Fruit fly (Drosophila melanogaster): ENCODE measurements around the gene CG42445.

Gene CG42445

dm6 chr3L:8153206-8153996, 5.3 kb downstream of the CG42445 start (continued):
- TF ChIP-seq Sox14 (GFP tag; optimal IDR thresholded peaks at IDR 0.05) (peak; percentile 78), Smox (GFP tag; optimal IDR thresholded peaks at IDR 0.05) (peak; percentile 29), CG3919 (GFP tag; optimal IDR thresholded peaks at IDR 0.05) (peak; percentile 89), Eip78C (GFP tag) (peak; percentile 96), spab (GFP tag; optimal IDR thresholded peaks at IDR 0.05) (peak; percentile 53), Ets21C (GFP tag; optimal IDR thresholded peaks at IDR 0.05) (no peak), dsx (GFP tag; optimal IDR thresholded peaks at IDR 0.05; ENCODE audit: poor library complexity, severe bottlenecking) (peak; percentile 2), CG11762 (GFP tag; optimal IDR thresholded peaks at IDR 0.05; ENCODE audit: insufficient read depth) (peak; percentile 76), CG9139 (GFP tag; optimal IDR thresholded peaks at IDR 0.05) (no peak), CG6792 (GFP tag; optimal IDR thresholded peaks at IDR 0.05) (peak; percentile 61), CG1621 (tag; optimal IDR thresholded peaks at IDR 0.05) (no peak), net (GFP tag; optimal IDR thresholded peaks at IDR 0.05) (peak; percentile 90), eg (GFP tag; IDR thresholded peaks at IDR 0.05) (peak; percentile 96), CG8632 (GFP tag; optimal IDR thresholded peaks at IDR 0.05) (peak; percentile 63), topi (GFP tag; optimal IDR thresholded peaks at IDR 0.05) (peak; percentile 62), fd59A (GFP tag; optimal IDR thresholded peaks at IDR 0.05) (peak; percentile 65)

dm6 chr3L:8151727-8152199, 6.9 kb downstream of the CG42445 start, which contains the start of gene CG13676:
CG13676 (minus strand) TSS chr3L:8151813.
- TF ChIP-seq CG32006 (GFP tag; optimal IDR thresholded peaks at IDR 0.05): no peak
- TF ChIP-seq eg (GFP tag; IDR thresholded peaks at IDR 0.05): 0 out of 3 replicates have a peak, but pooled peaks have one; percentile 9
- TF ChIP-seq Eip93F (GFP tag; optimal IDR thresholded peaks at IDR 0.05): no peak
- no peak for TF ChIP-seq lz (GFP tag; optimal IDR thresholded peaks at IDR 0.05)
- peak; percentile 50 for TF ChIP-seq Eip78C (GFP tag)
- TF ChIP-seq CG11902 (GFP tag; optimal IDR thresholded peaks at IDR 0.05): no peak
- peak; percentile 6 for TF ChIP-seq CG6808 (GFP tag; optimal IDR thresholded peaks at IDR 0.05)
- TF ChIP-seq Sox102F (GFP tag; optimal IDR thresholded peaks at IDR 0.05): no peak
- no peak for TF ChIP-seq Gug (GFP tag; IDR thresholded peaks at IDR 0.05)
- no peak for TF ChIP-seq CG34406 (GFP tag; optimal IDR thresholded peaks at IDR 0.05)
- no peak for TF ChIP-seq svp (GFP tag)
- TF ChIP-seq fkh (GFP tag; optimal IDR thresholded peaks at IDR 0.05): no peak
- TF ChIP-seq ss (GFP tag; optimal IDR thresholded peaks at IDR 0.05): peak in 1 of 2 experiments; percentile 46
- no peak for TF ChIP-seq fd59A (GFP tag; optimal IDR thresholded peaks at IDR 0.05)
- TF ChIP-seq Ets96B (tag; optimal IDR thresholded peaks at IDR 0.05): no peak
- TF ChIP-seq CG8632 (GFP tag; optimal IDR thresholded peaks at IDR 0.05): no peak
- TF ChIP-seq dsx (GFP tag; optimal IDR thresholded peaks at IDR 0.05; ENCODE audit: poor library complexity, severe bottlenecking): no peak
- TF ChIP-seq Hr4 (GFP tag; optimal IDR thresholded peaks at IDR 0.05): no peak
- no peak for TF ChIP-seq Eip75B (GFP tag; optimal IDR thresholded peaks at IDR 0.05)
- no peak for TF ChIP-seq CG9139 (GFP tag; optimal IDR thresholded peaks at IDR 0.05)
- no peak for TF ChIP-seq CG8119 (GFP tag; IDR thresholded peaks at IDR 0.05)
- no peak for TF ChIP-seq Ets21C (GFP tag; optimal IDR thresholded peaks at IDR 0.05)
- no peak for TF ChIP-seq CG16779 (tag; optimal IDR thresholded peaks at IDR 0.05)
- no peak for TF ChIP-seq Sox14 (GFP tag; optimal IDR thresholded peaks at IDR 0.05)
- no peak for TF ChIP-seq Met (GFP tag; optimal IDR thresholded peaks at IDR 0.05)
- no peak for TF ChIP-seq Blimp-1 (GFP tag; optimal IDR thresholded peaks at IDR 0.05)
- peak; percentile 58; the same call in 1 of the 3 replicates for TF ChIP-seq CG6163 (GFP tag; IDR thresholded peaks at IDR 0.05)
- TF ChIP-seq CG8319 (GFP tag; optimal IDR thresholded peaks at IDR 0.05): no peak
- TF ChIP-seq CG11294 (GFP tag; IDR thresholded peaks at IDR 0.05): no peak
- TF ChIP-seq vri (GFP tag; optimal IDR thresholded peaks at IDR 0.05): no peak
- TF ChIP-seq CG15336 (GFP tag; IDR thresholded peaks at IDR 0.05): peak; percentile 31; the same call in 1 of the 2 replicates
- no peak for TF ChIP-seq Hr38 (GFP tag; optimal IDR thresholded peaks at IDR 0.05)
- TF ChIP-seq net (GFP tag; optimal IDR thresholded peaks at IDR 0.05): no peak
- TF ChIP-seq esn (GFP tag; optimal IDR thresholded peaks at IDR 0.05): no peak
- TF ChIP-seq achi (GFP tag; optimal IDR thresholded peaks at IDR 0.05): peak; percentile 2
- TF ChIP-seq CG1621 (tag; optimal IDR thresholded peaks at IDR 0.05): peak; percentile 96
- TF ChIP-seq dac (GFP tag; optimal IDR thresholded peaks at IDR 0.05): no peak
- TF ChIP-seq fd85E (GFP tag; optimal IDR thresholded peaks at IDR 0.05): no peak
- TF ChIP-seq CG6276 (GFP tag; optimal IDR thresholded peaks at IDR 0.05): no peak
- no peak for TF ChIP-seq CG31627 (GFP tag; optimal IDR thresholded peaks at IDR 0.05)
- peak; percentile 73 for TF ChIP-seq CG6854 (GFP tag; optimal IDR thresholded peaks at IDR 0.05)

Data from whole organism, prepupa.